Worm (Caenorhabditis elegans): ENCODE data around the gene C38H2.3.

Gene C38H2.3

ce11 chrIII:10367355-10367909 lies 18.9 kb downstream of the C38H2.3 start:
- TF ChIP-seq elt-1 (tag; optimal IDR thresholded peaks at IDR 0.05; ENCODE audit: borderline replicate concordance, insufficient read depth) (no peak), elt-3 (tag; optimal IDR thresholded peaks at IDR 0.05) (no peak), ces-1 (GFP tag; optimal IDR thresholded peaks at IDR 0.05) (peak; percentile 31), ceh-39 (tag; optimal IDR thresholded peaks at IDR 0.05) (no peak), zip-8 (tag; optimal IDR thresholded peaks at IDR 0.05) (no peak), sem-2 (GFP tag; optimal IDR thresholded peaks at IDR 0.05) (no peak), snpc-4 (tag; optimal IDR thresholded peaks at IDR 0.05) (no peak), ham-2 (GFP tag; optimal IDR thresholded peaks at IDR 0.05) (no peak)

- no peak for TF ChIP-seq flh-1 (GFP tag; optimal IDR thresholded peaks at IDR 0.05)
- no peak for TF ChIP-seq unc-62 (GFP tag; optimal IDR thresholded peaks at IDR 0.05)
- TF ChIP-seq sptf-1 (tag; optimal IDR thresholded peaks at IDR 0.05), result no peak
- TF ChIP-seq elt-3 (tag; optimal IDR thresholded peaks at IDR 0.05), result no peak
- no peak for TF ChIP-seq blmp-1 (tag; optimal IDR thresholded peaks at IDR 0.05)
- TF ChIP-seq pha-4 (tag; optimal IDR thresholded peaks at IDR 0.05), result no peak
- no peak for TF ChIP-seq tbx-8 (GFP tag; optimal IDR thresholded peaks at IDR 0.05)
- TF ChIP-seq hlh-1 (tag; optimal IDR thresholded peaks at IDR 0.05), result no peak
- TF ChIP-seq lin-13 (tag; optimal IDR thresholded peaks at IDR 0.05), result no peak
- no peak for TF ChIP-seq zip-8 (tag; optimal IDR thresholded peaks at IDR 0.05)
- no peak for TF ChIP-seq unc-120 (tag; optimal IDR thresholded peaks at IDR 0.05; ENCODE audit: poor library complexity, severe bottlenecking)
- TF ChIP-seq M03D4.4 (tag; optimal IDR thresholded peaks at IDR 0.05), result no peak
- no peak for TF ChIP-seq ceh-39 (tag; optimal IDR thresholded peaks at IDR 0.05)
- TF ChIP-seq nhr-76 (tag; optimal IDR thresholded peaks at IDR 0.05), result no peak
- no peak for TF ChIP-seq unc-39 (tag; optimal IDR thresholded peaks at IDR 0.05)
- TF ChIP-seq ceh-83 (GFP tag; optimal IDR thresholded peaks at IDR 0.05), result no peak
- TF ChIP-seq mep-1 (tag; optimal IDR thresholded peaks at IDR 0.05), result no peak
- no peak for TF ChIP-seq elt-1 (tag; optimal IDR thresholded peaks at IDR 0.05; ENCODE audit: borderline replicate concordance, insufficient read depth)
These were observed 21.7 kb downstream of the C38H2.3 start, which contains the start of gene tbc-8 for ce11 chrIII:10364656-10365055. TSS of gene tbc-8 (plus strand) at chrIII:10364956.

- TF ChIP-seq ceh-83 (GFP tag; optimal IDR thresholded peaks at IDR 0.05) (no peak), mep-1 (tag; optimal IDR thresholded peaks at IDR 0.05) (no peak), sem-2 (GFP tag; optimal IDR thresholded peaks at IDR 0.05) (no peak), nhr-76 (tag; optimal IDR thresholded peaks at IDR 0.05) (no peak), mls-2 (tag; optimal IDR thresholded peaks at IDR 0.05) (no peak), ceh-43 (GFP tag; optimal IDR thresholded peaks at IDR 0.05) (no peak), ces-1 (GFP tag; optimal IDR thresholded peaks at IDR 0.05) (no peak), blmp-1 (tag; optimal IDR thresholded peaks at IDR 0.05) (no peak), lin-32 (GFP tag; optimal IDR thresholded peaks at IDR 0.05) (no peak), unc-39 (tag; optimal IDR thresholded peaks at IDR 0.05) (no peak), nhr-237 (tag; optimal IDR thresholded peaks at IDR 0.05) (no peak), ceh-39 (tag; optimal IDR thresholded peaks at IDR 0.05) (no peak), ham-2 (GFP tag; optimal IDR thresholded peaks at IDR 0.05) (no peak)
These were observed 23.5 kb downstream of the C38H2.3 start for ce11 chrIII:10362920-10363319.

ce11 chrIII:10361456-10361855 lies 24.9 kb downstream of the C38H2.3 start:
- TF ChIP-seq nhr-76 (tag; optimal IDR thresholded peaks at IDR 0.05) (no peak), zip-8 (tag; optimal IDR thresholded peaks at IDR 0.05) (peak; percentile 93)

ce11 chrIII:10359916-10360315 lies 26.5 kb downstream of the C38H2.3 start:
- TF ChIP-seq ces-1 (GFP tag; optimal IDR thresholded peaks at IDR 0.05) (peak; percentile 24), ceh-39 (tag; optimal IDR thresholded peaks at IDR 0.05) (no peak)

ce11 chrIII:10358751-10359150 lies 27.6 kb downstream of the C38H2.3 start:
- TF ChIP-seq ces-1 (GFP tag; optimal IDR thresholded peaks at IDR 0.05) (peak; percentile 21), zip-8 (tag; optimal IDR thresholded peaks at IDR 0.05) (no peak)

ce11 chrIII:10357598-10358186 lies 28.7 kb downstream of the C38H2.3 start, which contains the start of gene umps-1:
TSS of gene umps-1 (minus strand) at chrIII:10357648.
- no peak for TF ChIP-seq nhr-2 (tag; optimal IDR thresholded peaks at IDR 0.05)
- peak; percentile 93 for TF ChIP-seq zip-8 (tag; optimal IDR thresholded peaks at IDR 0.05)
- peak; percentile 94 for TF ChIP-seq lsy-2 (tag; optimal IDR thresholded peaks at IDR 0.05)
